Worm (Caenorhabditis elegans): ENCODE data around the gene rga-9.

DNA sequence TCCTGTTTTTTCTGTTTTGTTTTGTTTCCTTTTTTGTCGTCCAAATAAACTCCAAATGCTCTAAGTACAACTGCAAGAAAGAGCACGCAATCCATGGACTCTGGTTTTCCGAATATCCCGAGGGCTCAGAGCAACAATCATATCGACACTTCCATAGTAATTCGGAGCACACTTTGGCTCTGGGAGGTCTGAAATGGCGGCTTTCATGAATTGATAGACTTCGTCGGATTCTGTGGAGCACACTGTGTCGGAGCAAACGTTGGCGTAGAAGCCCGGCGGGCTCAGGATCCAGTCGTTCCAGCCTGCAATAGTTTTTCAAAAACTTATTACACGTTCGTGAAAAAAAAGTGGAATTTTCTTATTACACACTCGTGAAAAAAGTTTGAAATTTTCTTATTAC, 23.1 kb upstream of the rga-9 start:
- TF ChIP-seq sem-2 (GFP tag; optimal IDR thresholded peaks at IDR 0.05) (no peak), unc-62 (GFP tag; optimal IDR thresholded peaks at IDR 0.05) (no peak), nhr-237 (tag; optimal IDR thresholded peaks at IDR 0.05) (no peak), unc-39 (tag; optimal IDR thresholded peaks at IDR 0.05) (no peak), pha-4 (tag; optimal IDR thresholded peaks at IDR 0.05) (no peak), ztf-11 (tag; optimal IDR thresholded peaks at IDR 0.05) (no peak), drap-1 (GFP tag; optimal IDR thresholded peaks at IDR 0.05) (no peak), nhr-76 (tag; optimal IDR thresholded peaks at IDR 0.05) (no peak), cnd-1 (tag; optimal IDR thresholded peaks at IDR 0.05) (no peak), ces-1 (GFP tag; optimal IDR thresholded peaks at IDR 0.05) (no peak), sptf-1 (tag; optimal IDR thresholded peaks at IDR 0.05) (no peak)
